Fruit fly (Drosophila melanogaster) whole organism, wandering third instar larva: ENCODE data around the gene Arp10.
A peak's percentile ranks its signal among the peaks of the same experiment; 100 is the strongest.

Source experiments
- Abd-B ChIP-seq: fragments of >200 bp; optimal IDR thresholded peaks from 2 replicates; lab custom pipeline; 2017; ENCODE audit warnings: missing biosample characterization, missing genetic modification characterization
- CG32264 ChIP-seq: fragments of 200-800 bp; sonication (Bioruptor generic); optimal IDR thresholded peaks from 2 replicates; lab custom pipeline; 2016; ENCODE audit warnings: missing biosample characterization, missing genetic modification characterization
- CG9705 ChIP-seq: fragments of 200-800 bp; sonication (Bioruptor generic); optimal IDR thresholded peaks from 2 replicates; lab custom pipeline; 2018; ENCODE audit warnings: missing biosample characterization, mild to moderate bottlenecking, missing genetic modification characterization
- CrebA ChIP-seq: fragments of 200-800 bp; sonication (Bioruptor generic); optimal IDR thresholded peaks from 2 replicates; lab custom pipeline; 2016; ENCODE audit warnings: missing biosample characterization, mild to moderate bottlenecking, missing genetic modification characterization, borderline replicate concordance
- Dfd ChIP-seq: fragments of >200 bp; optimal IDR thresholded peaks from 2 replicates; lab custom pipeline; 2017; ENCODE audit warnings: missing biosample characterization, missing genetic modification characterization
- Dif ChIP-seq: fragments of 200-275, 200-300 bp; sonication (Bioruptor generic); optimal IDR thresholded peaks from 2 replicates; lab custom pipeline; 2018; ENCODE audit warnings: missing biosample characterization, missing genetic modification characterization; ENCODE audit not compliant: partially characterized antibody
- GATAd ChIP-seq: sonication (Bioruptor generic); optimal IDR thresholded peaks from 2 replicates; lab custom pipeline; 2016; ENCODE audit warnings: missing biosample characterization, missing genetic modification characterization
- HLH106 ChIP-seq: fragments of 200-800 bp; optimal IDR thresholded peaks from 3 replicates; lab custom pipeline; 2019; ENCODE audit warnings: missing biosample characterization, mild to moderate bottlenecking, missing genetic modification characterization, moderate library complexity
- Hnf4 ChIP-seq: fragments of 200-800 bp; sonication (Bioruptor generic); optimal IDR thresholded peaks from 2 replicates; lab custom pipeline; 2016; ENCODE audit warnings: missing biosample characterization, mild to moderate bottlenecking, missing genetic modification characterization
- Hr78 ChIP-seq: fragments of >200 bp; optimal IDR thresholded peaks from 2 replicates; lab custom pipeline; 2017; ENCODE audit warnings: missing biosample characterization, missing genetic modification characterization
- Hr83 ChIP-seq: fragments of 200-300 bp; sonication (Bioruptor generic); optimal IDR thresholded peaks from 2 replicates; lab custom pipeline; 2016; ENCODE audit warnings: missing biosample characterization, mild to moderate bottlenecking, missing genetic modification characterization, moderate library complexity; ENCODE audit not compliant: poor library complexity, severe bottlenecking
- Jra ChIP-seq: sonication (Bioruptor generic); optimal IDR thresholded peaks from 2 replicates; lab custom pipeline; 2016; ENCODE audit warnings: missing biosample characterization, missing genetic modification characterization
- Mio ChIP-seq: sonication (Bioruptor generic); optimal IDR thresholded peaks from 2 replicates; lab custom pipeline; 2016; ENCODE audit warnings: missing biosample characterization, missing genetic modification characterization
- Myc ChIP-seq: fragments of >200 bp; optimal IDR thresholded peaks from 2 replicates; lab custom pipeline; 2017
- N ChIP-seq: fragments of >200 bp; optimal IDR thresholded peaks from 2 replicates; lab custom pipeline; 2018; ENCODE audit warnings: missing biosample characterization, missing external identifiers, missing genetic modification characterization
- OdsH ChIP-seq: fragments of 200-800 bp; sonication (Bioruptor generic); optimal IDR thresholded peaks from 2 replicates; lab custom pipeline; 2016; ENCODE audit warnings: missing biosample characterization, mild to moderate bottlenecking, missing genetic modification characterization
- Rel ChIP-seq, 2 experiments: fragments of 200-800 bp; sonication (Bioruptor generic) in 1 of 2; optimal IDR thresholded peaks; 2 replicates in 1 of 2; 3 replicates in 1 of 2; lab custom pipeline; 2016 to 2019; ENCODE audit warnings: mild to moderate bottlenecking in 2 of 2, missing biosample characterization in 2 of 2, missing genetic modification characterization in 2 of 2, moderate library complexity in 1 of 2
- Sp1 ChIP-seq: fragments of 200-800 bp; sonication (Bioruptor generic); optimal IDR thresholded peaks from 3 replicates; lab custom pipeline; 2019; ENCODE audit warnings: missing biosample characterization, mild to moderate bottlenecking, missing genetic modification characterization, moderate library complexity
- Vsx2 ChIP-seq: fragments of 200-300, 225-300 bp; sonication (Bioruptor generic); optimal IDR thresholded peaks from 2 replicates; lab custom pipeline; 2018; ENCODE audit warnings: missing biosample characterization, missing genetic modification characterization; ENCODE audit not compliant: partially characterized antibody
- br ChIP-seq: fragments of 200-800 bp; sonication (Bioruptor generic); optimal IDR thresholded peaks from 2 replicates; lab custom pipeline; 2016; ENCODE audit warnings: missing biosample characterization, missing genetic modification characterization
- brk ChIP-seq: fragments of 200-800 bp; sonication (Bioruptor generic); optimal IDR thresholded peaks from 2 replicates; lab custom pipeline; 2016; ENCODE audit warnings: missing biosample characterization, mild to moderate bottlenecking, missing genetic modification characterization
- dl ChIP-seq, 2 experiments: fragments of 175-275, 200-275 bp in 1 of 2; fragments of 200-275 bp in 1 of 2; sonication (Bioruptor generic); optimal IDR thresholded peaks; lab custom pipeline; 2018; ENCODE audit warnings: mild to moderate bottlenecking in 2 of 2, missing biosample characterization in 2 of 2, missing genetic modification characterization in 2 of 2, moderate library complexity in 2 of 2; ENCODE audit not compliant: partially characterized antibody in 2 of 2, insufficient read depth in 1 of 2
- dmrt93B ChIP-seq: fragments of 200-800 bp; sonication (Bioruptor generic); optimal IDR thresholded peaks from 2 replicates; lab custom pipeline; 2018; ENCODE audit warnings: missing biosample characterization, mild to moderate bottlenecking, missing genetic modification characterization
- dsf ChIP-seq: sonication (Bioruptor generic); optimal IDR thresholded peaks from 2 replicates; lab custom pipeline; 2016; ENCODE audit warnings: missing biosample characterization, missing genetic modification characterization, borderline replicate concordance
- ey ChIP-seq: fragments of 200-800 bp; sonication (Bioruptor generic); optimal IDR thresholded peaks from 2 replicates; lab custom pipeline; 2016; ENCODE audit warnings: missing biosample characterization, missing genetic modification characterization
- foxo ChIP-seq, 2 experiments: fragments of 200-800 bp; sonication (Bioruptor generic); optimal IDR thresholded peaks; 2 replicates in 1 of 2; 3 replicates in 1 of 2; lab custom pipeline; 2016 to 2017; ENCODE audit warnings: missing biosample characterization in 2 of 2, missing genetic modification characterization in 2 of 2
- fru ChIP-seq: fragments of 200-800 bp; sonication (Bioruptor generic); optimal IDR thresholded peaks from 3 replicates; lab custom pipeline; 2016; ENCODE audit warnings: missing biosample characterization, mild to moderate bottlenecking, missing genetic modification characterization
- h ChIP-seq: fragments of 200-800 bp; sonication (Bioruptor generic); optimal IDR thresholded peaks from 3 replicates; lab custom pipeline; 2016; ENCODE audit warnings: missing biosample characterization, mild to moderate bottlenecking, missing genetic modification characterization
- jim ChIP-seq: fragments of 175-275, 200-325 bp; sonication (Bioruptor generic); optimal IDR thresholded peaks from 2 replicates; lab custom pipeline; 2016; ENCODE audit warnings: missing biosample characterization, mild to moderate bottlenecking, missing genetic modification characterization
- lola ChIP-seq: fragments of >200 bp; optimal IDR thresholded peaks from 2 replicates; lab custom pipeline; 2017; ENCODE audit warnings: missing biosample characterization, missing genetic modification characterization
- pan ChIP-seq: fragments of >200 bp; optimal IDR thresholded peaks from 2 replicates; lab custom pipeline; 2017
- psq ChIP-seq: fragments of 200-800 bp; sonication (Bioruptor generic); optimal IDR thresholded peaks from 3 replicates; lab custom pipeline; 2017; ENCODE audit warnings: missing biosample characterization, mild to moderate bottlenecking, missing genetic modification characterization, moderate library complexity
- rgr ChIP-seq: fragments of 200-800 bp; sonication (Bioruptor generic); optimal IDR thresholded peaks from 3 replicates; lab custom pipeline; 2016; ENCODE audit warnings: missing biosample characterization, mild to moderate bottlenecking, missing genetic modification characterization
- sage ChIP-seq: fragments of 200-800 bp; sonication (Bioruptor generic); optimal IDR thresholded peaks from 2 replicates; lab custom pipeline; 2016; ENCODE audit warnings: missing biosample characterization, mild to moderate bottlenecking, missing genetic modification characterization
- sv ChIP-seq: fragments of 200-800 bp; sonication (Bioruptor generic); optimal IDR thresholded peaks from 3 replicates; lab custom pipeline; 2016; ENCODE audit warnings: missing biosample characterization, missing genetic modification characterization
- tai ChIP-seq: sonication (Bioruptor generic); optimal IDR thresholded peaks from 2 replicates; lab custom pipeline; 2016; ENCODE audit warnings: missing biosample characterization, missing genetic modification characterization
- usp ChIP-seq: fragments of >200 bp; optimal IDR thresholded peaks from 2 replicates; lab custom pipeline; 2017; ENCODE audit warnings: missing biosample characterization, missing genetic modification characterization
- woc ChIP-seq: sonication (Bioruptor generic); optimal IDR thresholded peaks from 2 replicates; lab custom pipeline; 2016; ENCODE audit warnings: missing biosample characterization, mild to moderate bottlenecking, missing genetic modification characterization

Gene Arp10

dm6 chrX:19598503-19598902 lies 47.5 kb downstream of the Arp10 start:
- TF ChIP-seq jim (GFP tag; lab: Kevin White, UChicago) (no peak), Dfd (GFP tag; lab: Kevin White, UChicago) (peak; percentile 87)

- TF ChIP-seq Vsx2 (GFP tag; lab: Kevin White, UChicago) (no peak), HLH106 (tag; lab: Kevin White, UChicago) (peak; percentile 73), OdsH (GFP tag; lab: Kevin White, UChicago) (peak; percentile 79), pan (lab: Kevin White, UChicago) (no peak), Hnf4 (GFP tag; lab: Kevin White, UChicago) (peak; percentile 70), Hr78 (GFP tag; lab: Kevin White, UChicago) (no peak), sv (GFP tag; lab: Kevin White, UChicago) (peak; percentile 58), Mio (peak; percentile 52), fru (GFP tag; lab: Kevin White, UChicago) (peak; percentile 65), brk (GFP tag; lab: Kevin White, UChicago) (peak; percentile 36), Sp1 (GFP tag; lab: Kevin White, UChicago) (peak; percentile 90), CrebA (GFP tag; lab: Kevin White, UChicago) (no peak), rgr (GFP tag; lab: Kevin White, UChicago) (peak; percentile 88), jim (GFP tag; lab: Kevin White, UChicago) (no peak), woc (GFP tag; lab: Kevin White, UChicago) (peak; percentile 61), N (no peak), dl (GFP tag; optimal IDR thresholded peaks at IDR 0.05; lab: Kevin White, UChicago; ENCODE audit: insufficient read depth in 1 of 2, partially characterized antibody in 2 of 2) (no peak), br (GFP tag; lab: Kevin White, UChicago) (peak; percentile 86), lola (no peak), Hr83 (GFP tag; lab: Kevin White, UChicago) (peak; percentile 78), dsf (peak; percentile 38), psq (GFP tag; lab: Kevin White, UChicago) (peak; percentile 66), Myc (lab: Kevin White, UChicago) (peak; percentile 43), tai (GFP tag; lab: Kevin White, UChicago) (no peak), usp (GFP tag; lab: Kevin White, UChicago) (no peak), dmrt93B (GFP tag; lab: Kevin White, UChicago) (peak; percentile 94), Dif (GFP tag; lab: Kevin White, UChicago) (no peak), Jra (GFP tag; lab: Kevin White, UChicago) (peak; percentile 63), ey (peak; percentile 60), CG9705 (GFP tag; lab: Kevin White, UChicago) (peak; percentile 92), h (peak; percentile 86), sage (no peak), CG32264 (GFP tag; lab: Kevin White, UChicago) (peak; percentile 40), GATAd (GFP tag; lab: Kevin White, UChicago) (peak; percentile 3), foxo (GFP tag; optimal IDR thresholded peaks at IDR 0.05; lab: Kevin White, UChicago) (peak in 1 of 2 experiments; percentile 49), Rel (GFP tag; optimal IDR thresholded peaks at IDR 0.05; lab: Kevin White, UChicago) (peak; percentile 23), Rel (tag; optimal IDR thresholded peaks at IDR 0.05; lab: Kevin White, UChicago) (peak; percentile 65), Dfd (GFP tag; lab: Kevin White, UChicago) (no peak), Abd-B (GFP tag; lab: Kevin White, UChicago) (no peak)
These were observed 48.2 kb downstream of the Arp10 start, which contains the start of gene RpS10b for dm6 chrX:19597684-19598363. RpS10b (plus strand) TSS chrX:19598031.
